Fruit fly (Drosophila melanogaster) whole organism, pupa: ENCODE measurements around the gene CG42445.

ENCODE experiments used
- EcR ChIP-seq: fragments of 200-800 bp; sonication (Bioruptor generic); optimal IDR thresholded peaks from 3 replicates; lab custom pipeline; 2019; ENCODE audit warnings: missing biosample characterization, missing genetic modification characterization, mild to moderate bottlenecking, moderate library complexity, missing genetic modification reagents
- Snoo ChIP-seq: fragments of 200-800 bp; sonication (Bioruptor generic); optimal IDR thresholded peaks from 3 replicates; lab custom pipeline; 2017; ENCODE audit warnings: missing biosample characterization, mild to moderate bottlenecking, missing genetic modification characterization, inconsistent platforms

dm6 chr3L:8159724-8160422, 1.2 kb upstream of the CG42445 start, which contains the start of gene CG43886:
- TF ChIP-seq EcR (GFP tag; lab: Kevin White, UChicago) (no peak), Snoo (no peak)
